Worm (Caenorhabditis elegans): ENCODE results near the gene magi-1.

The magi-1 gene

DNA sequence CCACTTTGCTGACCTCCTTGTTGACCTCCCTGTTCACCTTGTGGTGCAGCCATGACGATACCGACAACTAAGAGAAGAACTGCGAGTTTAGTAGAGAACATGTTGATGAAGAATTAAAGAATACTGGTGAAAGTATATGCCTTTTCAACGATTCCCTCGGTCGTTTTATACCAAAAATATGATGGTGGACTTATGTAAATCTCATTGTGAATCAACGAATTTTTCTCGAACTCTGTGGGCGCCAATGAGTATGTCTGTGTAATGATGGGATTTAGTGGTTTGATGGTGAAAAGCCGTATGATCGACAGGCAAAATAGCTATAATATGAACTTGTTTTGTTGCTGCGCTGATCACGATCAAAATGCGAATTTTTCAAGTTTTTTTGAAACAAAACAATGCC is 22.4 kb downstream of the magi-1 start, which contains the start of gene K01A6.8:
TSS of gene K01A6.8 (minus strand) at position 101 of the 400 bp plus-strand sequence.
- no peak for TF ChIP-seq hmg-20 (GFP tag; IDR thresholded peaks at IDR 0.05)
- TF ChIP-seq Y67H2A.10 (GFP tag; conservative IDR thresholded peaks at IDR 0.05), result no peak
- TF ChIP-seq madf-6 (GFP tag; IDR thresholded peaks at IDR 0.05), result no peak
- no peak for TF ChIP-seq ztf-28 (GFP tag; IDR thresholded peaks at IDR 0.05)
- no peak for TF ChIP-seq aptf-3 (GFP tag; IDR thresholded peaks at IDR 0.05)
- TF ChIP-seq nhr-179 (tag; optimal IDR thresholded peaks at IDR 0.05), result no peak
- no peak for TF ChIP-seq bed-1 (GFP tag; IDR thresholded peaks at IDR 0.05)
- TF ChIP-seq attf-3 (GFP tag; conservative IDR thresholded peaks at IDR 0.05), result no peak
- TF ChIP-seq F57A8.1 (GFP tag; optimal IDR thresholded peaks at IDR 0.05), result no peak
- no peak for TF ChIP-seq ztf-6 (GFP tag; IDR thresholded peaks at IDR 0.05)
- TF ChIP-seq B0336.3 (GFP tag; IDR thresholded peaks at IDR 0.05), result no peak
- no peak for TF ChIP-seq ceh-58 (GFP tag; IDR thresholded peaks at IDR 0.05)
- no peak for TF ChIP-seq ztf-18 (tag; optimal IDR thresholded peaks at IDR 0.05)
- TF ChIP-seq hlh-12 (tag; optimal IDR thresholded peaks at IDR 0.05), result no peak

DNA sequence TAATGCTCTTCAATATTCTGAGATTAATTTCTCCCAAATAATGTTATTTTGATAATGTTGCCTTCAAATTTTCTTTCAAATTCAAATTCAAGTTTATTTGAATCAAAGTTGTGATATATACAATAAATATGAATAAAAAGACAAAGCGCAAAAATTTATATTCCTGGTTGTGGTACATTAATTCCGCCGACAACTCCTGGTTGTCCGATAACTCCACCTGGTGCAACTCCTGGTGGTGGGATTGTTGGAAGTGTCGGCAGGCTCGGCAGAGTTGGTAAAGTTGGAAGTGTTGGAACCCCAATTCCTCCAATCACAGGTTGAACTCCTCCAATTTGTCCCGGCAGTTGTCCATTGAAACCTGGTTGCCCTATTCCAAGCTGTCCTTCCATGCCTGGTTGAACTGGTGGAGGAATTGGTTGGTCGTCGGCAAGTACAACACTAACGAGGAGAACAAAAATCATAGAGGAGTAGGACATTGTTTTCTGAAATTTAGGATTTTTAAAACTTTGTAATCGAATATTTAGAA is 23.3 kb downstream of the magi-1 start, which contains the start of gene K01A6.7:
TSS of gene K01A6.7 (minus strand) at position 476 of the 526 bp plus-strand sequence.
- no peak for TF ChIP-seq egl-18 (GFP tag; IDR thresholded peaks at IDR 0.05)
- no peak for TF ChIP-seq C06A6.2 (GFP tag; conservative IDR thresholded peaks at IDR 0.05)
- TF ChIP-seq snpc-1.1 (tag; optimal IDR thresholded peaks at IDR 0.05; ENCODE audit: insufficient read depth), result no peak
- no peak for TF ChIP-seq sea-2 (GFP tag; IDR thresholded peaks at IDR 0.05)
- TF ChIP-seq nfya-2 (GFP tag; IDR thresholded peaks at IDR 0.05), result no peak
- no peak for TF ChIP-seq gei-17 (GFP tag; optimal IDR thresholded peaks at IDR 0.05)
- TF ChIP-seq F39B2.1 (GFP tag; IDR thresholded peaks at IDR 0.05), result no peak
- no peak for TF ChIP-seq dpl-1 (GFP tag; optimal IDR thresholded peaks at IDR 0.05)
- TF ChIP-seq lin-26 (GFP tag; IDR thresholded peaks at IDR 0.05), result no peak
- TF ChIP-seq rpc-1 (optimal IDR thresholded peaks at IDR 0.05), result no peak
- TF ChIP-seq rpc-1 (tag; optimal IDR thresholded peaks at IDR 0.05), result no peak
- TF ChIP-seq hsf-1 (GFP tag; IDR thresholded peaks at IDR 0.05), result no peak
- TF ChIP-seq egl-44 (GFP tag; IDR thresholded peaks at IDR 0.05), result no peak
- no peak for TF ChIP-seq lin-40 (tag; optimal IDR thresholded peaks at IDR 0.05)
- no peak for TF ChIP-seq K12H6.12 (tag; optimal IDR thresholded peaks at IDR 0.05)
- no peak for TF ChIP-seq somi-1 (GFP tag; optimal IDR thresholded peaks at IDR 0.05)
- no peak for TF ChIP-seq hmg-1.2 (GFP tag; IDR thresholded peaks at IDR 0.05)
- TF ChIP-seq F55B11.4 (tag; optimal IDR thresholded peaks at IDR 0.05; ENCODE audit: borderline replicate concordance, insufficient read depth), result no peak
- TF ChIP-seq lin-54 (GFP tag; optimal IDR thresholded peaks at IDR 0.05), result no peak
- TF ChIP-seq athp-1 (tag; optimal IDR thresholded peaks at IDR 0.05), result no peak

DNA sequence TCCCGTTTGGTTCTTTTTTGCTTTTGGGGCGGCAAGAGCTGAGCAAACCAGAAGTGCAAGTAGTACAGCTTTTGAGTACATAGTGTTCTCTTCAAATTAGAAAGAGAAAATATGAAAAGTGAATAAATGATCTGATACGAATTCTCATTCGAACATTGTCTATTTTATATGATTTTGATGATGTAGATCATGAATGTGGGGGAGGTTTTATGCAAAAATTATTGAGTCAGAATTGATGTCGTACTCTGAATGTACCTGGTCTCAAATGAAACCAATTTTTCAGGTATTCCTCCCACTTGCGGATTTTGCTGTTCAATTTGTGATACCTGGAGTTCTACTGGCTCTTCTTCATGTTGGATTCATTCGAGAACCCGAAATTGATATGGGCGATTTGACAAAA is 25.4 kb downstream of the magi-1 start, which contains the start of gene K01A6.4:
TSS of gene K01A6.4 (minus strand) at position 101 of the 400 bp plus-strand sequence.
- TF ChIP-seq ceh-91 (GFP tag; IDR thresholded peaks at IDR 0.05), result no peak
- TF ChIP-seq lin-40 (tag; optimal IDR thresholded peaks at IDR 0.05), result no peak
- no peak for TF ChIP-seq K11D2.4 (GFP tag; IDR thresholded peaks at IDR 0.05)
- TF ChIP-seq ceh-40 (GFP tag; IDR thresholded peaks at IDR 0.05), result no peak
- no peak for TF ChIP-seq F49E8.2 (tag; optimal IDR thresholded peaks at IDR 0.05; ENCODE audit: insufficient read depth)
- no peak for TF ChIP-seq ama-1 (optimal IDR thresholded peaks at IDR 0.05)
- no peak for TF ChIP-seq ama-1 (GFP tag; optimal IDR thresholded peaks at IDR 0.05)
